Fruit fly (Drosophila melanogaster) whole organism, embryonic: ENCODE data around the gene CG42852.

Source experiments
- ATbp ChIP-seq: fragments of 200-800 bp; sonication (Bioruptor generic); optimal IDR thresholded peaks from 2 replicates; lab custom pipeline; 2017; ENCODE audit warnings: missing biosample characterization, mild to moderate bottlenecking, missing genetic modification characterization, missing genetic modification reagents
- CG10565 ChIP-seq: fragments of 200-800 bp; sonication (Bioruptor generic); optimal IDR thresholded peaks from 3 replicates; lab custom pipeline; 2016; ENCODE audit warnings: missing biosample characterization, mild to moderate bottlenecking, missing genetic modification characterization
- CG10654 ChIP-seq: fragments of 200-800 bp; sonication (Bioruptor generic); optimal IDR thresholded peaks from 2 replicates; lab custom pipeline; 2016; ENCODE audit warnings: missing biosample characterization, missing genetic modification characterization
- CG10979 ChIP-seq: fragments of 200-800 bp; sonication (Bioruptor generic); optimal IDR thresholded peaks from 2 replicates; lab custom pipeline; 2018; ENCODE audit warnings: missing biosample characterization, mild to moderate bottlenecking, missing genetic modification characterization, moderate library complexity
- CG11085 ChIP-seq: fragments of 200-800 bp; sonication (Bioruptor generic); IDR thresholded peaks from 2 replicates; pipeline ENCODE4 v1.3.6; 2022; ENCODE audit warnings: missing biosample characterization, missing genetic modification characterization
- CG12071 ChIP-seq: fragments of 200-800 bp; sonication (Bioruptor generic); optimal IDR thresholded peaks from 3 replicates; lab custom pipeline; 2018; ENCODE audit warnings: missing biosample characterization, mild to moderate bottlenecking, missing genetic modification characterization
- CG12299 ChIP-seq: fragments of 200-800 bp; sonication (Bioruptor generic); optimal IDR thresholded peaks from 2 replicates; lab custom pipeline; 2018; ENCODE audit warnings: missing biosample characterization, mild to moderate bottlenecking, missing genetic modification characterization
- CG13123 ChIP-seq: fragments of 200-800 bp; sonication (Bioruptor generic); optimal IDR thresholded peaks from 2 replicates; lab custom pipeline; 2016; ENCODE audit warnings: missing biosample characterization, missing genetic modification characterization
- CG15601 ChIP-seq: fragments of 200-800 bp; sonication (Bioruptor generic); optimal IDR thresholded peaks from 3 replicates; lab custom pipeline; 2019; ENCODE audit warnings: missing biosample characterization, mild to moderate bottlenecking, missing genetic modification characterization, moderate library complexity
- CG17802 ChIP-seq: fragments of 200-800 bp; sonication (Bioruptor generic); optimal IDR thresholded peaks from 2 replicates; lab custom pipeline; 2018; ENCODE audit warnings: missing biosample characterization, mild to moderate bottlenecking, missing genetic modification characterization, moderate library complexity
- CG2889 ChIP-seq: fragments of 200-800 bp; sonication (Bioruptor generic); IDR thresholded peaks from 3 replicates; pipeline ENCODE4 v1.3.6; 2022; ENCODE audit warnings: missing biosample characterization, missing genetic modification characterization
- CG31365 ChIP-seq: fragments of 200-800 bp; sonication (Bioruptor generic); optimal IDR thresholded peaks from 2 replicates; lab custom pipeline; 2018; ENCODE audit warnings: missing biosample characterization, mild to moderate bottlenecking, missing genetic modification characterization
- CG32767 ChIP-seq: fragments of 200-800 bp; sonication (Bioruptor generic); IDR thresholded peaks from 2 replicates; pipeline ENCODE4 v1.3.6; 2022; ENCODE audit warnings: missing biosample characterization, missing genetic modification characterization
- CG3847 ChIP-seq: fragments of 200-800 bp; sonication (Bioruptor generic); IDR thresholded peaks from 2 replicates; pipeline ENCODE4 v1.3.6; 2022; ENCODE audit warnings: missing biosample characterization, missing genetic modification characterization
- CG4730 ChIP-seq: fragments of 200-800 bp; sonication (Bioruptor generic); IDR thresholded peaks from 2 replicates; pipeline ENCODE4 v1.3.6; 2022; ENCODE audit warnings: missing biosample characterization, missing genetic modification characterization
- CG6765 ChIP-seq: fragments of 200-800 bp; sonication (Bioruptor generic); optimal IDR thresholded peaks from 3 replicates; lab custom pipeline; 2017; ENCODE audit warnings: missing biosample characterization, mild to moderate bottlenecking, missing genetic modification characterization
- CG7372 ChIP-seq: fragments of 200-800 bp; sonication (Bioruptor generic); IDR thresholded peaks from 2 replicates; pipeline ENCODE4 v1.3.6; 2022; ENCODE audit warnings: missing biosample characterization, missing genetic modification characterization
- CG8089 ChIP-seq: fragments of 200-800 bp; sonication (Bioruptor generic); optimal IDR thresholded peaks from 3 replicates; lab custom pipeline; 2016; ENCODE audit warnings: missing biosample characterization, missing genetic modification characterization
- CTCF ChIP-seq: fragments of 200-800 bp; sonication (Bioruptor generic); optimal IDR thresholded peaks from 2 replicates; lab custom pipeline; 2017; ENCODE audit warnings: missing biosample characterization, mild to moderate bottlenecking, missing genetic modification characterization, moderate library complexity
- D19B ChIP-seq: fragments of 200-800 bp; sonication (Bioruptor generic); optimal IDR thresholded peaks from 2 replicates; lab custom pipeline; 2017; ENCODE audit warnings: missing biosample characterization, mild to moderate bottlenecking, missing genetic modification characterization
- H15 ChIP-seq: fragments of 200-800 bp; sonication (Bioruptor generic); IDR thresholded peaks from 3 replicates; pipeline ENCODE4 v1.3.6; 2022; ENCODE audit warnings: missing biosample characterization, missing genetic modification characterization
- HLH54F ChIP-seq: fragments of 200-800 bp; sonication (Bioruptor generic); optimal IDR thresholded peaks from 3 replicates; lab custom pipeline; 2016; ENCODE audit warnings: missing biosample characterization, missing genetic modification characterization
- HmgZ ChIP-seq: fragments of 200-800 bp; sonication (Bioruptor generic); optimal IDR thresholded peaks from 2 replicates; lab custom pipeline; 2018; ENCODE audit warnings: missing biosample characterization, mild to moderate bottlenecking, missing genetic modification characterization
- Hmr ChIP-seq: fragments of 200-800 bp; sonication (Bioruptor generic); optimal IDR thresholded peaks from 3 replicates; lab custom pipeline; 2017; ENCODE audit warnings: mild to moderate bottlenecking, missing biosample characterization, missing genetic modification reagents, missing genetic modification characterization
- Lhr ChIP-seq: fragments of 200-800 bp; sonication (Bioruptor generic); optimal IDR thresholded peaks from 3 replicates; lab custom pipeline; 2017; ENCODE audit warnings: mild to moderate bottlenecking, missing biosample characterization, missing genetic modification reagents, missing genetic modification characterization
- Nf-YA ChIP-seq: fragments of 200-800 bp; sonication (Bioruptor generic); IDR thresholded peaks from 2 replicates; pipeline ENCODE4 v1.3.6; 2022; ENCODE audit warnings: missing biosample characterization, missing genetic modification characterization
- Oaz ChIP-seq: fragments of 200-800 bp; sonication (Bioruptor generic); IDR thresholded peaks from 2 replicates; pipeline ENCODE4 v1.3.6; 2022; ENCODE audit warnings: missing biosample characterization, missing genetic modification characterization
- caup ChIP-seq: fragments of 200-800 bp; sonication (Bioruptor generic); optimal IDR thresholded peaks from 3 replicates; lab custom pipeline; 2017; ENCODE audit warnings: missing biosample characterization, mild to moderate bottlenecking, missing genetic modification characterization, moderate library complexity; ENCODE audit not compliant: severe bottlenecking
- cg ChIP-seq: fragments of 200-800 bp; sonication (Bioruptor generic); optimal IDR thresholded peaks from 3 replicates; lab custom pipeline; 2019; ENCODE audit warnings: missing biosample characterization, mild to moderate bottlenecking, missing genetic modification characterization, moderate library complexity
- corto ChIP-seq: fragments of 200-800 bp; sonication (Bioruptor generic); optimal IDR thresholded peaks from 2 replicates; lab custom pipeline; 2016; ENCODE audit warnings: missing biosample characterization, mild to moderate bottlenecking, missing genetic modification characterization, moderate library complexity
- croc ChIP-seq: fragments of 200-800 bp; sonication (Bioruptor generic); conservative IDR thresholded peaks from 3 replicates; pipeline ENCODE4 v1.3.6; 2022; ENCODE audit warnings: missing biosample characterization, missing genetic modification characterization
- dati ChIP-seq: fragments of 200-800 bp; sonication (Bioruptor generic); IDR thresholded peaks from 2 replicates; pipeline ENCODE4 v1.3.6; 2022; ENCODE audit warnings: missing biosample characterization, missing genetic modification characterization
- fd102C ChIP-seq: fragments of 200-800 bp; sonication (Bioruptor generic); optimal IDR thresholded peaks from 2 replicates; lab custom pipeline; 2018; ENCODE audit warnings: missing biosample characterization, mild to moderate bottlenecking, missing genetic modification characterization, moderate library complexity
- gcm ChIP-seq: fragments of 200-800 bp; sonication (Bioruptor generic); optimal IDR thresholded peaks from 2 replicates; lab custom pipeline; 2019; ENCODE audit warnings: missing biosample characterization, mild to moderate bottlenecking, missing genetic modification characterization, moderate library complexity
- gfzf ChIP-seq: fragments of 200-800 bp; sonication (Bioruptor generic); optimal IDR thresholded peaks from 2 replicates; lab custom pipeline; 2016; ENCODE audit warnings: missing biosample characterization, mild to moderate bottlenecking, missing genetic modification characterization, moderate library complexity
- gsb ChIP-seq: fragments of 200-800 bp; sonication (Bioruptor generic); IDR thresholded peaks from 2 replicates; pipeline ENCODE4 v1.3.6; 2022; ENCODE audit warnings: missing biosample characterization, missing genetic modification characterization
- ind ChIP-seq: fragments of 200-800 bp; sonication (Bioruptor generic); optimal IDR thresholded peaks from 3 replicates; lab custom pipeline; 2016; ENCODE audit warnings: missing biosample characterization, missing genetic modification characterization
- klu ChIP-seq: fragments of 200-800 bp; sonication (Bioruptor generic); IDR thresholded peaks from 2 replicates; pipeline ENCODE4 v1.3.6; 2022; ENCODE audit warnings: missing biosample characterization, missing genetic modification characterization
- lab ChIP-seq: fragments of 200-800 bp; sonication (Bioruptor generic); optimal IDR thresholded peaks from 3 replicates; lab custom pipeline; 2017; ENCODE audit warnings: missing biosample characterization, missing genetic modification characterization, mild to moderate bottlenecking, moderate library complexity, missing genetic modification reagents
- lilli ChIP-seq: fragments of 200-800 bp; sonication (Bioruptor generic); optimal IDR thresholded peaks from 3 replicates; lab custom pipeline; 2016; ENCODE audit warnings: missing biosample characterization, missing genetic modification characterization
- lola ChIP-seq, 3 experiments: fragments of >200 bp in 2 of 3; fragments of 200-800 bp in 1 of 3; sonication (Bioruptor generic) in 1 of 3; optimal IDR thresholded peaks; 2 replicates each; lab custom pipeline; 2017 to 2019; ENCODE audit warnings: missing biosample characterization in 3 of 3, missing genetic modification characterization in 3 of 3, mild to moderate bottlenecking in 1 of 3, moderate library complexity in 1 of 3
- nerfin-1 ChIP-seq: fragments of 200-800 bp; sonication (Bioruptor generic); optimal IDR thresholded peaks from 3 replicates; lab custom pipeline; 2019; ENCODE audit warnings: missing biosample characterization, mild to moderate bottlenecking, missing genetic modification characterization, moderate library complexity
- odd ChIP-seq: fragments of 200-800 bp; sonication (Bioruptor generic); optimal IDR thresholded peaks from 2 replicates; lab custom pipeline; 2017; ENCODE audit warnings: missing biosample characterization, mild to moderate bottlenecking, missing genetic modification characterization
- onecut ChIP-seq: fragments of 200-800 bp; sonication (Bioruptor generic); IDR thresholded peaks from 2 replicates; pipeline ENCODE4 v1.3.6; 2022; ENCODE audit warnings: missing biosample characterization, missing genetic modification characterization
- org-1 ChIP-seq: fragments of 200-800 bp; sonication (Bioruptor generic); optimal IDR thresholded peaks from 2 replicates; lab custom pipeline; 2017; ENCODE audit warnings: missing biosample characterization, missing genetic modification characterization
- pfk ChIP-seq: fragments of 200-800 bp; sonication (Bioruptor generic); optimal IDR thresholded peaks from 2 replicates; lab custom pipeline; 2018; ENCODE audit warnings: missing biosample characterization, mild to moderate bottlenecking, missing genetic modification characterization, moderate library complexity
- stc ChIP-seq: fragments of 200-800 bp; sonication (Bioruptor generic); IDR thresholded peaks from 2 replicates; pipeline ENCODE4 v1.3.6; 2022; ENCODE audit warnings: missing biosample characterization, missing genetic modification characterization
- ttk ChIP-seq: fragments of 200-800 bp; sonication (Bioruptor generic); IDR thresholded peaks from 2 replicates; pipeline ENCODE4 v2.1.2; 2022; ENCODE audit warnings: missing biosample characterization, missing genetic modification characterization
- unpg ChIP-seq: fragments of 200-800 bp; sonication (Bioruptor generic); optimal IDR thresholded peaks from 3 replicates; lab custom pipeline; 2018; ENCODE audit warnings: missing biosample characterization, mild to moderate bottlenecking, missing genetic modification characterization, moderate library complexity
- wor ChIP-seq: fragments of 200-800 bp; sonication (Bioruptor generic); IDR thresholded peaks from 2 replicates; pipeline ENCODE4 v1.3.6; 2022; ENCODE audit warnings: missing biosample characterization, missing genetic modification characterization

The CG42852 gene

dm6 chr3L:16782218-16782763, 27.0 kb downstream of the CG42852 start (continued):
- peak; percentile 68 for TF ChIP-seq CG12299 (tag; lab: Kevin White, UChicago)
- peak; percentile 39; the same call in 1 of the 2 replicates for TF ChIP-seq onecut (GFP tag; lab: Robert Waterston, UW)
- peak; percentile 24 for TF ChIP-seq CG8089 (GFP tag; lab: Kevin White, UChicago)
- TF ChIP-seq CG2889 (GFP tag; lab: Robert Waterston, UW) = 0 out of 3 replicates have a peak, but pooled peaks have one; percentile 20
- 0 out of 2 replicates have a peak, but pooled peaks have one; percentile 46 for TF ChIP-seq CG32767 (GFP tag; lab: Robert Waterston, UW)
- no peak for TF ChIP-seq klu (GFP tag; lab: Robert Waterston, UW)
- peak; percentile 52 for TF ChIP-seq CG6765 (GFP tag; lab: Kevin White, UChicago)
- TF ChIP-seq lab = no peak
- TF ChIP-seq CG10979 = peak; percentile 85
- no peak for TF ChIP-seq fd102C (GFP tag; lab: Kevin White, UChicago)
- peak; percentile 58; the same call in 2 of the 3 replicates for TF ChIP-seq croc
- peak; percentile 72 for TF ChIP-seq ttk
- peak; percentile 73 for TF ChIP-seq Hmr (GFP tag; lab: Kevin White, UChicago)
- TF ChIP-seq CG7372 (GFP tag; lab: Robert Waterston, UW) = peak; percentile 34; the same call in 1 of the 2 replicates
- peak; percentile 34 for TF ChIP-seq corto (GFP tag; lab: Kevin White, UChicago)
- no peak for TF ChIP-seq Oaz
- TF ChIP-seq CG17802 (tag; lab: Kevin White, UChicago) = peak; percentile 43
- peak; percentile 74 for TF ChIP-seq ind (GFP tag; lab: Kevin White, UChicago)
- peak; percentile 9 for TF ChIP-seq D19B (GFP tag; lab: Kevin White, UChicago)
- peak; percentile 85 for TF ChIP-seq Nf-YA
- TF ChIP-seq lilli (GFP tag; lab: Kevin White, UChicago) = peak; percentile 76
- TF ChIP-seq CG15601 (tag; lab: Kevin White, UChicago) = peak; percentile 56
- TF ChIP-seq cg (GFP tag; lab: Kevin White, UChicago) = no peak
- peak; percentile 15 for TF ChIP-seq Lhr (GFP tag; lab: Kevin White, UChicago)
- 0 out of 2 replicates have a peak, but pooled peaks have one; percentile 7 for TF ChIP-seq CG3847
- TF ChIP-seq dati (GFP tag; lab: Robert Waterston, UW) = peak; percentile 48; the same call in 1 of the 2 replicates
- no peak for TF ChIP-seq pfk (GFP tag; lab: Kevin White, UChicago)
- no peak for TF ChIP-seq gfzf (GFP tag; lab: Kevin White, UChicago)
- peak; percentile 76 for TF ChIP-seq ATbp (GFP tag; lab: Kevin White, UChicago)
- peak; percentile 62 for TF ChIP-seq H15
- TF ChIP-seq wor = peak; percentile 38; the same call in 1 of the 2 replicates
- no peak for TF ChIP-seq CG13123
- peak; percentile 74 for TF ChIP-seq CG4730
- TF ChIP-seq odd = no peak
- TF ChIP-seq caup (GFP tag; lab: Kevin White, UChicago) = peak; percentile 62
- peak; percentile 69 for TF ChIP-seq org-1 (GFP tag; lab: Kevin White, UChicago)
- peak; percentile 87 for TF ChIP-seq unpg
- TF ChIP-seq HLH54F = peak; percentile 46
- peak in 1 of 3 experiments; percentile 52 for TF ChIP-seq lola (GFP tag; optimal IDR thresholded peaks at IDR 0.05; lab: Kevin White, UChicago)
- peak; percentile 56; the same call in 1 of the 2 replicates for TF ChIP-seq gsb (GFP tag; lab: Robert Waterston, UW)
- peak; percentile 37 for TF ChIP-seq gcm (GFP tag; lab: Kevin White, UChicago)
- peak; percentile 48 for TF ChIP-seq CG10654 (GFP tag; lab: Kevin White, UChicago)
- peak; percentile 26 for TF ChIP-seq CG31365 (tag; lab: Kevin White, UChicago)
- TF ChIP-seq CG10565 (GFP tag; lab: Kevin White, UChicago) = peak; percentile 40
- peak; percentile 52 for TF ChIP-seq nerfin-1 (tag; lab: Kevin White, UChicago)
- no peak for TF ChIP-seq CTCF (GFP tag; lab: Kevin White, UChicago)
- TF ChIP-seq CG12071 = peak; percentile 55
- 0 out of 2 replicates have a peak, but pooled peaks have one; percentile 31 for TF ChIP-seq CG11085 (GFP tag; lab: Robert Waterston, UW)
- peak; percentile 47 for TF ChIP-seq HmgZ (tag; lab: Kevin White, UChicago)
- peak; percentile 76 for TF ChIP-seq stc
